Fruit fly (Drosophila melanogaster): ENCODE measurements around the gene CG13671.

- TF ChIP-seq EcR (GFP tag; optimal IDR thresholded peaks at IDR 0.05): no peak
- TF ChIP-seq usp (GFP tag; optimal IDR thresholded peaks at IDR 0.05): no peak
- no peak for TF ChIP-seq Dll (optimal IDR thresholded peaks at IDR 0.05)
- no peak for TF ChIP-seq psq (optimal IDR thresholded peaks at IDR 0.05)
Measured at dm6 chr3L:8345182-8345581, 45.3 kb downstream of the CG13671 start.

All from whole organism.